Fruit fly (Drosophila melanogaster) whole organism, embryonic: ENCODE measurements around the gene CG31104.

Experiments used
- Ada2b ChIP-seq: fragments of 200-800 bp; sonication (Bioruptor generic); IDR thresholded peaks from 2 replicates; pipeline ENCODE4 v1.3.6; 2022; ENCODE audit warnings: missing biosample characterization, missing genetic modification characterization
- Atf-2 ChIP-seq: fragments of 200-800 bp; sonication (Bioruptor generic); optimal IDR thresholded peaks from 2 replicates; lab custom pipeline; 2016; ENCODE audit warnings: missing biosample characterization, missing genetic modification characterization
- B-H1 ChIP-seq: fragments of 200-800 bp; sonication (Bioruptor generic); IDR thresholded peaks from 3 replicates; pipeline ENCODE4 v1.3.6; 2022; ENCODE audit warnings: missing biosample characterization, missing genetic modification characterization
- Bgb ChIP-seq: fragments of 200-800 bp; sonication (Bioruptor generic); IDR thresholded peaks from 2 replicates; pipeline ENCODE4 v1.3.6; 2022; ENCODE audit warnings: missing biosample characterization, missing genetic modification characterization; ENCODE audit not compliant: partially characterized antibody
- CG10209 ChIP-seq: fragments of 200-800 bp; sonication (Bioruptor generic); optimal IDR thresholded peaks from 3 replicates; lab custom pipeline; 2017; ENCODE audit warnings: missing biosample characterization, mild to moderate bottlenecking, missing genetic modification characterization, missing genetic modification reagents
- CG1024 ChIP-seq: fragments of 200-800 bp; sonication (Bioruptor generic); IDR thresholded peaks from 2 replicates; pipeline ENCODE4 v1.3.6; 2022; ENCODE audit warnings: missing biosample characterization, missing genetic modification characterization
- CG10431 ChIP-seq: fragments of 200-800 bp; sonication (Bioruptor generic); optimal IDR thresholded peaks from 3 replicates; lab custom pipeline; 2018; ENCODE audit warnings: missing biosample characterization, mild to moderate bottlenecking, missing genetic modification characterization
- CG11723 ChIP-seq: fragments of 200-800 bp; sonication (Bioruptor generic); optimal IDR thresholded peaks from 2 replicates; lab custom pipeline; 2017; ENCODE audit warnings: missing biosample characterization, mild to moderate bottlenecking, missing genetic modification characterization
- CG12219 ChIP-seq: fragments of 200-800 bp; sonication (Bioruptor generic); optimal IDR thresholded peaks from 3 replicates; lab custom pipeline; 2018; ENCODE audit warnings: missing biosample characterization, mild to moderate bottlenecking, missing genetic modification characterization
- CG14860 ChIP-seq: fragments of 200-800 bp; sonication (Bioruptor generic); IDR thresholded peaks from 3 replicates; pipeline ENCODE4 v1.3.6; 2022; ENCODE audit warnings: missing biosample characterization, missing genetic modification characterization; ENCODE audit not compliant: partially characterized antibody
- CG15479 ChIP-seq: fragments of 200-800 bp; sonication (Bioruptor generic); optimal IDR thresholded peaks from 3 replicates; lab custom pipeline; 2019; ENCODE audit warnings: missing biosample characterization, mild to moderate bottlenecking, missing genetic modification characterization, moderate library complexity
- CG17186 ChIP-seq: fragments of 200-800 bp; sonication (Bioruptor generic); optimal IDR thresholded peaks from 3 replicates; lab custom pipeline; 2017; ENCODE audit warnings: missing biosample characterization, missing genetic modification reagents, missing genetic modification characterization
- CG2120 ChIP-seq: fragments of 200-800 bp; sonication (Bioruptor generic); optimal IDR thresholded peaks from 3 replicates; lab custom pipeline; 2016; ENCODE audit warnings: missing biosample characterization, missing genetic modification characterization
- CG32532 ChIP-seq: fragments of 200-800 bp; sonication (Bioruptor generic); IDR thresholded peaks from 2 replicates; pipeline ENCODE4 v1.3.6; 2022; ENCODE audit warnings: missing biosample characterization, missing genetic modification characterization
- CG33557 ChIP-seq: fragments of 200-800 bp; sonication (Bioruptor generic); optimal IDR thresholded peaks from 2 replicates; lab custom pipeline; 2019; ENCODE audit warnings: missing biosample characterization, mild to moderate bottlenecking, missing genetic modification characterization, moderate library complexity
- CG4404 ChIP-seq: fragments of 200-800 bp; sonication (Bioruptor generic); IDR thresholded peaks from 2 replicates; pipeline ENCODE4 v1.3.6; 2022; ENCODE audit warnings: missing biosample characterization, missing genetic modification characterization
- CG4707 ChIP-seq: fragments of 200-800 bp; sonication (Bioruptor generic); optimal IDR thresholded peaks from 2 replicates; lab custom pipeline; 2018; ENCODE audit warnings: missing biosample characterization, mild to moderate bottlenecking, missing genetic modification characterization, moderate library complexity
- CG6791 ChIP-seq: fragments of 200-800 bp; sonication (Bioruptor generic); IDR thresholded peaks from 3 replicates; pipeline ENCODE4 v1.3.6; 2022; ENCODE audit warnings: missing biosample characterization, missing genetic modification characterization; ENCODE audit not compliant: partially characterized antibody
- CG6813 ChIP-seq: fragments of 200-800 bp; sonication (Bioruptor generic); optimal IDR thresholded peaks from 2 replicates; lab custom pipeline; 2017; ENCODE audit warnings: missing biosample characterization, missing genetic modification characterization, mild to moderate bottlenecking, moderate library complexity, missing genetic modification reagents
- CG7372 ChIP-seq: fragments of 200-800 bp; sonication (Bioruptor generic); IDR thresholded peaks from 2 replicates; pipeline ENCODE4 v1.3.6; 2022; ENCODE audit warnings: missing biosample characterization, missing genetic modification characterization
- CG8089 ChIP-seq: fragments of 200-800 bp; sonication (Bioruptor generic); optimal IDR thresholded peaks from 3 replicates; lab custom pipeline; 2016; ENCODE audit warnings: missing biosample characterization, missing genetic modification characterization
- CG9215 ChIP-seq: fragments of 200-800 bp; sonication (Bioruptor generic); IDR thresholded peaks from 2 replicates; pipeline ENCODE4 v1.3.6; 2022; ENCODE audit warnings: missing biosample characterization, missing genetic modification characterization
- CG9437 ChIP-seq: fragments of 200-800 bp; sonication (Bioruptor generic); optimal IDR thresholded peaks from 2 replicates; lab custom pipeline; 2018; ENCODE audit warnings: missing biosample characterization, mild to moderate bottlenecking, missing genetic modification characterization
- CG9727 ChIP-seq: fragments of 200-800 bp; sonication (Bioruptor generic); optimal IDR thresholded peaks from 3 replicates; lab custom pipeline; 2017; ENCODE audit warnings: missing biosample characterization, mild to moderate bottlenecking, missing genetic modification characterization
- Dip2 ChIP-seq: fragments of 200-800 bp; sonication (Bioruptor generic); IDR thresholded peaks from 2 replicates; pipeline ENCODE4 v1.3.6; 2022; ENCODE audit warnings: missing biosample characterization, missing genetic modification characterization
- ERR ChIP-seq: fragments of 200-800 bp; sonication (Bioruptor generic); optimal IDR thresholded peaks from 2 replicates; lab custom pipeline; 2016; ENCODE audit warnings: missing biosample characterization, missing genetic modification characterization
- Fer2 ChIP-seq: fragments of 200-800 bp; sonication (Bioruptor generic); optimal IDR thresholded peaks from 2 replicates; lab custom pipeline; 2018; ENCODE audit warnings: missing biosample characterization, mild to moderate bottlenecking, missing genetic modification characterization, moderate library complexity
- HLH3B ChIP-seq: fragments of 200-800 bp; sonication (Bioruptor generic); IDR thresholded peaks from 2 replicates; pipeline ENCODE4 v1.3.6; 2022; ENCODE audit warnings: missing biosample characterization, missing genetic modification characterization
- HLH4C ChIP-seq: fragments of 200-800 bp; sonication (Bioruptor generic); IDR thresholded peaks from 3 replicates; pipeline ENCODE4 v1.3.6; 2022; ENCODE audit warnings: missing biosample characterization, missing genetic modification characterization; ENCODE audit not compliant: partially characterized antibody
- HmgD ChIP-seq: fragments of 200-800 bp; sonication (Bioruptor generic); optimal IDR thresholded peaks from 3 replicates; lab custom pipeline; 2016; ENCODE audit warnings: missing biosample characterization, missing genetic modification characterization
- Stat92E ChIP-seq, 3 experiments: fragments of >200 bp in 2 of 3; fragments of 200-800 bp in 1 of 3; sonication (Bioruptor generic) in 1 of 3; optimal IDR thresholded peaks; 2 replicates each; lab custom pipeline; 2017 to 2019; ENCODE audit warnings: missing biosample characterization in 3 of 3, missing genetic modification characterization in 3 of 3, mild to moderate bottlenecking in 1 of 3, moderate library complexity in 1 of 3
- Tbp ChIP-seq: fragments of >200 bp; optimal IDR thresholded peaks from 2 replicates; lab custom pipeline; 2018; ENCODE audit warnings: missing biosample characterization, missing genetic modification characterization
- cg ChIP-seq: fragments of 200-800 bp; sonication (Bioruptor generic); optimal IDR thresholded peaks from 3 replicates; lab custom pipeline; 2019; ENCODE audit warnings: missing biosample characterization, mild to moderate bottlenecking, missing genetic modification characterization, moderate library complexity
- crol ChIP-seq: fragments of 200-800 bp; sonication (Bioruptor generic); IDR thresholded peaks from 2 replicates; pipeline ENCODE4 v1.3.6; 2022; ENCODE audit warnings: missing biosample characterization, missing genetic modification characterization
- dati ChIP-seq: fragments of 200-800 bp; sonication (Bioruptor generic); IDR thresholded peaks from 2 replicates; pipeline ENCODE4 v1.3.6; 2022; ENCODE audit warnings: missing biosample characterization, missing genetic modification characterization
- dimm ChIP-seq: fragments of 200-800 bp; sonication (Bioruptor generic); IDR thresholded peaks from 2 replicates; pipeline ENCODE4 v1.3.6; 2022; ENCODE audit warnings: missing biosample characterization, missing genetic modification characterization
- exex ChIP-seq: fragments of 200-800 bp; sonication (Bioruptor generic); optimal IDR thresholded peaks from 4 replicates; lab custom pipeline; 2018; ENCODE audit warnings: missing biosample characterization, mild to moderate bottlenecking, missing genetic modification characterization, moderate library complexity
- jing ChIP-seq: fragments of 200-800 bp; sonication (Bioruptor generic); optimal IDR thresholded peaks from 2 replicates; lab custom pipeline; 2018; ENCODE audit warnings: missing biosample characterization, mild to moderate bottlenecking, missing genetic modification characterization
- nmo ChIP-seq: fragments of 200-800 bp; sonication (Bioruptor generic); optimal IDR thresholded peaks from 2 replicates; lab custom pipeline; 2018; ENCODE audit warnings: missing biosample characterization, mild to moderate bottlenecking, missing genetic modification characterization, moderate library complexity
- salm ChIP-seq: fragments of 200-800 bp; sonication (Bioruptor generic); optimal IDR thresholded peaks from 2 replicates; lab custom pipeline; 2018; ENCODE audit warnings: missing biosample characterization, mild to moderate bottlenecking, missing genetic modification characterization
- sc ChIP-seq, 3 experiments: fragments of >200 bp in 2 of 3; fragments of 200-800 bp in 1 of 3; sonication (Bioruptor generic) in 1 of 3; optimal IDR thresholded peaks; 2 replicates in 2 of 3; 3 replicates in 1 of 3; lab custom pipeline; 2017; ENCODE audit warnings: mild to moderate bottlenecking in 1 of 3, missing biosample characterization in 1 of 3, missing genetic modification characterization in 1 of 3, missing genetic modification reagents in 1 of 3
- seq ChIP-seq: fragments of 200-800 bp; sonication (Bioruptor generic); IDR thresholded peaks from 2 replicates; pipeline ENCODE4 v1.3.6; 2022; ENCODE audit warnings: missing biosample characterization, missing genetic modification characterization
- slbo ChIP-seq: fragments of 200-800 bp; sonication (Bioruptor generic); IDR thresholded peaks from 2 replicates; pipeline ENCODE4 v1.3.6; 2022; ENCODE audit warnings: missing biosample characterization, missing genetic modification characterization
- so ChIP-seq: fragments of 200-800 bp; sonication (Bioruptor generic); IDR thresholded peaks from 3 replicates; pipeline ENCODE4 v1.3.6; 2022; ENCODE audit warnings: missing biosample characterization, missing genetic modification characterization
- ssp ChIP-seq: fragments of 200-800 bp; sonication (Bioruptor generic); IDR thresholded peaks from 2 replicates; pipeline ENCODE4 v1.3.6; 2022; ENCODE audit warnings: missing biosample characterization, missing genetic modification characterization
- sug ChIP-seq: fragments of 200-800 bp; optimal IDR thresholded peaks from 2 replicates; lab custom pipeline; 2019; ENCODE audit warnings: missing biosample characterization, mild to moderate bottlenecking, missing genetic modification characterization, moderate library complexity
- wdn ChIP-seq: fragments of 200-800 bp; sonication (Bioruptor generic); IDR thresholded peaks from 2 replicates; pipeline ENCODE4 v1.3.6; 2022; ENCODE audit warnings: missing biosample characterization, missing genetic modification characterization

The CG31104 gene

DNA sequence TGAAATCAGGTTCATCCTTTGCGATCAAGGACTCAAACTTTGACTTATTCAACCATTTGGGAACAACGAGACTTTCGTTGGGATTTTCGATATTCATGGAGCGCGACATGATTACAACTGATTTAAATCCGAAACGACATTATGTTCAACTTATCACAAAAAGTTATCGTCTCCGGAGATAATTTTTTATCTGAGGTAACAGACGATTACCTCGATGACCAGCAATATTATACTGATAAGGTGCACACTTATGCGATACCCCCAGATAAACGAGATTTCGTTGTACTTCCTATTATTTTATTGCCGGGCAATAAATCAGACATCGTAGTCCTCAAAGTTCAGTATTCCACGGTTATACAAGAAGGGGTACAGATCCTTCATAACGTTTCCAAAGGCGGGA, 12.4 kb downstream of the CG31104 start, which contains the start of gene CG31097:
Gene CG31097, minus strand, starts transcription at position 101 of the 400 bp plus-strand sequence.
- TF ChIP-seq exex (peak; percentile 4), Stat92E (GFP tag; optimal IDR thresholded peaks at IDR 0.05; lab: Kevin White, UChicago) (no peak)

DNA sequence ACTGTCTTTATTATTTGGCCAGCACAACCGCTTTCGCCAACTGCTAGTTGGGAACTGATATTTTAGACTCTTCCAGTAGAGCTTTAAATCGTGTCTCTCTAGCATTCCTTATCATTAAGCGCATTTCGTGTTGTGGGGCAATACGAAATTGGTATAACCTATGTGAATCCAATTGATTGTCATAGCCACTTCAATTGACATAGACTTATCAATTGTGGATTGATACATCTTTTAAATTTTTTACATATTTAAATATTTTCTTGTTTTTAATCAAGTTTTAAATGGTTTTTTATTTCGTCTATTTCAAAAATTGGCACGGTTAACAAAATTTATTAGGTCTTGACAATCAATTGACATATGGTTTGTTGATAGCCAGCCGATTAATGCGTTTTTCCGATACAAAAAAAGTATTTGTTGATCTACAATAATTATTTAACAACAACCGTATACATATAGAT, 14.3 kb downstream of the CG31104 start, which contains the start of gene CG31288:
Gene CG31288, minus strand, starts transcription at position 51 of the 458 bp plus-strand sequence.
- TF ChIP-seq dimm (no peak), slbo (GFP tag; lab: Robert Waterston, UW) (no peak), CG2120 (no peak), so (GFP tag; lab: Robert Waterston, UW) (no peak), ssp (GFP tag; lab: Robert Waterston, UW) (no peak), Stat92E (GFP tag; optimal IDR thresholded peaks at IDR 0.05; lab: Kevin White, UChicago) (no peak), sc (optimal IDR thresholded peaks at IDR 0.05; lab: Kevin White, UChicago) (no peak), sc (GFP tag; optimal IDR thresholded peaks at IDR 0.05; lab: Kevin White, UChicago) (no peak), exex (peak; percentile 46)

DNA sequence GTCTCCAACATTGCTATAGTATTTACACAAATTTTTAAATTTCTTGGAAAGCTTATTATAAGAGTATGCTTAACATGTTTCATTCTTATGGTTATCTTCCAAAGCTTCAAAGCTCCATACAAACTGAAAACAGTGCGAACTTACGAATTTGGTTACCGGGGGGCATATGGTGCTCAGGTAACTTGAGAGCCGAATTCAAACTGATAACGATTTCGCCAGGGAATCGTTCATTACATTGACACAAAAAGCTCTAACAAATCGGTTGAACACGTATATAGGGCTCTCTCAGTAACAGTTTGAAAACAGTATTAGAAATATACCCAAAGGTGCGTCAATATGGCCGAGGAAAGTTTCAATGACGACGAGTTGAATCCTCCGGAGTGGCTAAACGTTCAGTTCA, 15.3 kb downstream of the CG31104 start, which contains the start of gene CG13659:
Gene CG13659, plus strand, starts transcription at position 317 of the 400 bp plus-strand sequence.
- no peak for TF ChIP-seq CG11723
- no peak for TF ChIP-seq crol
- no peak for TF ChIP-seq CG9437
- no peak for TF ChIP-seq CG6791 (GFP tag; lab: Robert Waterston, UW)
- TF ChIP-seq wdn (GFP tag; lab: Robert Waterston, UW): no peak
- TF ChIP-seq Dip2 (GFP tag; lab: Robert Waterston, UW): no peak
- TF ChIP-seq CG32532 (GFP tag; lab: Robert Waterston, UW): no peak
- TF ChIP-seq exex: peak; percentile 23
- no peak for TF ChIP-seq seq (GFP tag; lab: Robert Waterston, UW)
- TF ChIP-seq CG4404 (GFP tag; lab: Robert Waterston, UW): no peak
- no peak for TF ChIP-seq CG10209 (GFP tag; lab: Kevin White, UChicago)
- TF ChIP-seq CG12219 (GFP tag; lab: Kevin White, UChicago): no peak
- no peak for TF ChIP-seq CG4707
- no peak for TF ChIP-seq cg
- no peak for TF ChIP-seq CG9727 (GFP tag; lab: Kevin White, UChicago)
- no peak for TF ChIP-seq CG8089 (GFP tag; lab: Kevin White, UChicago)
- no peak for TF ChIP-seq B-H1 (GFP tag; lab: Robert Waterston, UW)
- no peak for TF ChIP-seq CG10431 (GFP tag; lab: Kevin White, UChicago)
- no peak for TF ChIP-seq CG1024 (GFP tag; lab: Robert Waterston, UW)
- TF ChIP-seq dati (GFP tag; lab: Robert Waterston, UW): no peak
- peak; percentile 97 for TF ChIP-seq sug (tag; lab: Kevin White, UChicago)
- TF ChIP-seq CG33557: no peak
- TF ChIP-seq ERR (GFP tag; lab: Kevin White, UChicago): no peak
- TF ChIP-seq Fer2 (tag; lab: Kevin White, UChicago): no peak
- TF ChIP-seq CG6813 (GFP tag; lab: Kevin White, UChicago): no peak
- TF ChIP-seq HLH3B (GFP tag; lab: Robert Waterston, UW): no peak
- no peak for TF ChIP-seq HmgD (GFP tag; lab: Kevin White, UChicago)
- TF ChIP-seq nmo: no peak
- no peak for TF ChIP-seq Atf-2
- no peak for TF ChIP-seq CG7372 (GFP tag; lab: Robert Waterston, UW)
- no peak for TF ChIP-seq salm (tag; lab: Kevin White, UChicago)
- no peak for TF ChIP-seq Tbp (GFP tag; lab: Kevin White, UChicago)
- no peak for TF ChIP-seq CG9215 (GFP tag; lab: Robert Waterston, UW)
- no peak for TF ChIP-seq Bgb (GFP tag; lab: Robert Waterston, UW)
- TF ChIP-seq CG14860 (GFP tag; lab: Robert Waterston, UW): no peak
- no peak for TF ChIP-seq jing
- no peak for TF ChIP-seq HLH4C (GFP tag; lab: Robert Waterston, UW)
- no peak for TF ChIP-seq CG17186 (GFP tag; lab: Kevin White, UChicago)
- TF ChIP-seq Ada2b (GFP tag; lab: Robert Waterston, UW): no peak
- TF ChIP-seq CG15479: no peak
